Fruit fly (Drosophila melanogaster): ENCODE measurements around the gene PolG1.

The PolG1 gene

DNA sequence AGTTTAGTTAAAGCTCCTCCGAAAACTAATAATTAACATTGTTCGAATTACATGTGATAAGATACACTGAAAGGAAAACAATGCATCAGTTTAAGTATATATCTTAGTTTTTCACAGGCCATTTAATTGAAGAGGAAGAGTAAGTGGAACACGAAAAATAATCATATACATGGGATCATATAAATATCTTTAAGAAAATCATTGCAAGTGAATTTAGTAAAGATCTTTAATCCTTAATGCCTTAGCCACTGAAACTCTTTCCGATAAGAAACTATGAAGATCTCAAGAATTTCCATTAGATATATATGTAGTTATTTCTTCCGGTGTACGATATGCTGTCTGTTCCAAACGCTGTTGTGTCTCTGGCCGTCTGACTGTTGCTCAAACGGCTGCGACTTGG is 48.9 kb downstream of the PolG1 start (continued):
- peak; percentile 89 for TF ChIP-seq Med (GFP tag)
- peak; percentile 33; the same call in 1 of the 3 replicates for TF ChIP-seq B-H1 (GFP tag; IDR thresholded peaks at IDR 0.05)
- TF ChIP-seq unpg (GFP tag; optimal IDR thresholded peaks at IDR 0.05) = peak; percentile 65
- TF ChIP-seq Lim3 (GFP tag; IDR thresholded peaks at IDR 0.05) = no peak
- TF ChIP-seq Atf3 (GFP tag; optimal IDR thresholded peaks at IDR 0.05) = peak; percentile 17
- TF ChIP-seq btn (GFP tag; optimal IDR thresholded peaks at IDR 0.05) = no peak
- TF ChIP-seq Bteb2 (GFP tag; optimal IDR thresholded peaks at IDR 0.05) = peak; percentile 52
- peak; percentile 41; the same call in 1 of the 2 replicates for TF ChIP-seq ssp (GFP tag; IDR thresholded peaks at IDR 0.05)
- TF ChIP-seq unc-4 (GFP tag; IDR thresholded peaks at IDR 0.05; ENCODE audit: partially characterized antibody) = no peak
- TF ChIP-seq cas (GFP tag; IDR thresholded peaks at IDR 0.05) = no peak
- no peak for TF ChIP-seq CG12219 (GFP tag; optimal IDR thresholded peaks at IDR 0.05)
- TF ChIP-seq CG15479 (GFP tag; optimal IDR thresholded peaks at IDR 0.05) = no peak
- peak; percentile 21 for TF ChIP-seq zfh2 (GFP tag; optimal IDR thresholded peaks at IDR 0.05)
- TF ChIP-seq sens (GFP tag) = peak; percentile 93
- peak; percentile 48 for TF ChIP-seq CG32532 (GFP tag; IDR thresholded peaks at IDR 0.05)
- peak; percentile 59 for TF ChIP-seq CG14014 (GFP tag; IDR thresholded peaks at IDR 0.05)
- peak; percentile 66 for TF ChIP-seq D19A (tag; optimal IDR thresholded peaks at IDR 0.05)
- TF ChIP-seq esg (GFP tag; conservative IDR thresholded peaks at IDR 0.05) = peak; percentile 50
- TF ChIP-seq CG9727 (GFP tag; optimal IDR thresholded peaks at IDR 0.05) = peak; percentile 61
- no peak for TF ChIP-seq D (optimal IDR thresholded peaks at IDR 0.05)
- TF ChIP-seq D (GFP tag; optimal IDR thresholded peaks at IDR 0.05) = peak; percentile 1
- TF ChIP-seq Atf6 (GFP tag; IDR thresholded peaks at IDR 0.05) = 0 out of 2 replicates have a peak, but pooled peaks have one; percentile 37
- no peak for TF ChIP-seq CG8281 (tag; optimal IDR thresholded peaks at IDR 0.05)
- TF ChIP-seq dimm (GFP tag; IDR thresholded peaks at IDR 0.05) = no peak
- peak; percentile 35 for TF ChIP-seq CG1603 (tag; optimal IDR thresholded peaks at IDR 0.05)
- peak; percentile 55 for TF ChIP-seq ewg (GFP tag; optimal IDR thresholded peaks at IDR 0.05)
- TF ChIP-seq CG7271 (tag; optimal IDR thresholded peaks at IDR 0.05) = no peak
- TF ChIP-seq CG4730 (GFP tag; IDR thresholded peaks at IDR 0.05) = peak; percentile 26; the same call in 1 of the 2 replicates
- no peak for TF ChIP-seq CG17912 (GFP tag; optimal IDR thresholded peaks at IDR 0.05)
- no peak for TF ChIP-seq Hr39 (optimal IDR thresholded peaks at IDR 0.05)
- no peak for TF ChIP-seq hb (GFP tag; IDR thresholded peaks at IDR 0.05; ENCODE audit: partially characterized antibody)
- TF ChIP-seq ac (GFP tag; optimal IDR thresholded peaks at IDR 0.05) = no peak
- TF ChIP-seq onecut (GFP tag; IDR thresholded peaks at IDR 0.05) = peak; percentile 24; the same call in 1 of the 2 replicates
- peak; percentile 68 for TF ChIP-seq pho (GFP tag; optimal IDR thresholded peaks at IDR 0.05)
- no peak for TF ChIP-seq peb (GFP tag; IDR thresholded peaks at IDR 0.05)
- 0 out of 2 replicates have a peak, but pooled peaks have one; percentile 14 for TF ChIP-seq CG43689 (GFP tag; IDR thresholded peaks at IDR 0.05)
- TF ChIP-seq CG3281 (GFP tag; optimal IDR thresholded peaks at IDR 0.05) = peak; percentile 52
- TF ChIP-seq CG7745 (tag; optimal IDR thresholded peaks at IDR 0.05) = no peak
- TF ChIP-seq CG1602 (GFP tag; optimal IDR thresholded peaks at IDR 0.05) = peak; percentile 53
- TF ChIP-seq row (GFP tag; IDR thresholded peaks at IDR 0.05) = peak; percentile 65; the same call in 2 of the 3 replicates
- TF ChIP-seq CG12391 (tag; optimal IDR thresholded peaks at IDR 0.05) = peak; percentile 76
- TF ChIP-seq dpn (GFP tag; optimal IDR thresholded peaks at IDR 0.05) = peak; percentile 49 to 63
- peak; percentile 20; the same call in 1 of the 2 replicates for TF ChIP-seq CG14441 (GFP tag; IDR thresholded peaks at IDR 0.05)
- no peak for TF ChIP-seq jumu (GFP tag; optimal IDR thresholded peaks at IDR 0.05)
- peak; percentile 81 for TF ChIP-seq CG8924 (tag; optimal IDR thresholded peaks at IDR 0.05)
- TF ChIP-seq Doc2 (GFP tag; IDR thresholded peaks at IDR 0.05) = no peak
- peak; percentile 19 for TF ChIP-seq CG5245 (GFP tag; optimal IDR thresholded peaks at IDR 0.05)
- peak; percentile 39 for TF ChIP-seq tap (tag; optimal IDR thresholded peaks at IDR 0.05)
- TF ChIP-seq CG8765 (GFP tag; IDR thresholded peaks at IDR 0.05) = no peak
- no peak for TF ChIP-seq CG10565 (GFP tag; optimal IDR thresholded peaks at IDR 0.05)
- TF ChIP-seq CG4854 (GFP tag; optimal IDR thresholded peaks at IDR 0.05) = peak; percentile 43
- peak; percentile 51 for TF ChIP-seq zfh1 (GFP tag; IDR thresholded peaks at IDR 0.05)

Measured in whole organism, embryonic.